Fruit fly (Drosophila melanogaster): ENCODE results near the gene sit.

Gene sit

DNA sequence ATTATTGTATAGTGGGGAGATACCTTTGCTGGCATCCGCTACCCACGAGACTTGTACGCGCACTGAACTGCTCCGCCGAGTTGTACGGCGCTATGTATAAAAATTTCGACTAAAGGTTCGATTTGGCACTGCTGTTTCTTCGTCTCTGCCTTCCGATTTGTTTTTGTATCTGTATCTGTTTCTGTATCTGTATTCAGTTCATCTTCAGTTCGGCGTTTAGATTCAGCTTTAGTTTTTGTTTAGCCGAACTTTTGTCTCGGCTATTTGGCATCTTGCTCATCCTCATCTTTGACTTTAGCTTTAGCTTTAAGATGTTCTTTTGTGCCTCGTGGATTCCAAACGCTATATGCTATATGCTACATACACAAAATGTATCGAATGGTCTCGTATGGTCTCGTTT lies at the start of gene sit:
TSS of gene sit (minus strand) at position 71 of the 400 bp plus-strand sequence.
- no peak for TF ChIP-seq CG8478 (optimal IDR thresholded peaks at IDR 0.05)

DNA sequence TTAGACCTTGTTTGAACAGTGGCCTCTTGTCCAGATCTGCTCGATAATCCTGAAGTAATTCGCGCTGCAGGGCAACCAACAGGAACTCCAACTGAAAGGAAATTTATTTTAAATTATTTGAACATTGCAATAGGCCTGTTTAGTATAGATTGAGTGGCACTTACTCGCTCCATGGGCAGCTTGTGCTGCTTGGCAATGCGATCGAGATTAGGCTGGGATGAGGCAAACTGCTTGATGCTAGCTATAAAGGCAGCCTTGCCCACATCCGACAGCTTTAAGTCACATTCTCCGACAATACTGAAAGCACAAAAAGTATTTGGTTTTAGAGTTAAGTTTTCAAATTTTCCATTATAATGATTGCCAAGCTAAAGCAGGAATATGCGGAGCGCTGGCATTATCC lies 46.8 kb upstream of the sit start, which contains the start of gene CG13843:
TSS of gene CG13843 (plus strand) at position 301 of the 400 bp plus-strand sequence.
- TF ChIP-seq CG8478 (optimal IDR thresholded peaks at IDR 0.05) (no peak), CTCF (optimal IDR thresholded peaks at IDR 0.05) (no peak)

DNA sequence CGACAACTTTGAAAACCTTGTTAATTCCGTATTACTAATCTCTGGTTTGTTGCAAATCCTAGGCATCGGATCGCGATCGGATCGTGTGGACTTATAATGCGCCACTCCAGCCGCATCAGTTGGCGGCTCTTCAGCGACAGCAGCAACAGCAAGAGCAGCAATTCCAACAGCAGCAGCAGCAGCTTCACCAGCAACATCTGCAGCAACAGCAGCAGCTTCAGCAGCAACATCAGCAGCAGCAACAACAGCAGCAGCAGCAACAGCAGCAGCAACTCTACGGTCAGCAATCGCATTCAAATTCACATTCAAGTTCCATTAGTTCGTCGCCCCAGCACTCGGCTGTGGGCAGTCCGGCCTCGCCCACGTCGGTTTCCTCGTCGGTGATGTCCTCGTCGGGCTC lies 40.4 kb upstream of the sit start:
- TF ChIP-seq CTCF (optimal IDR thresholded peaks at IDR 0.05) = no peak

- no peak for TF ChIP-seq CG8478 (optimal IDR thresholded peaks at IDR 0.05)
- no peak for TF ChIP-seq CTCF (optimal IDR thresholded peaks at IDR 0.05)
Measured at dm6 chr3R:22598759-22599158, 36.4 kb upstream of the sit start.

DNA sequence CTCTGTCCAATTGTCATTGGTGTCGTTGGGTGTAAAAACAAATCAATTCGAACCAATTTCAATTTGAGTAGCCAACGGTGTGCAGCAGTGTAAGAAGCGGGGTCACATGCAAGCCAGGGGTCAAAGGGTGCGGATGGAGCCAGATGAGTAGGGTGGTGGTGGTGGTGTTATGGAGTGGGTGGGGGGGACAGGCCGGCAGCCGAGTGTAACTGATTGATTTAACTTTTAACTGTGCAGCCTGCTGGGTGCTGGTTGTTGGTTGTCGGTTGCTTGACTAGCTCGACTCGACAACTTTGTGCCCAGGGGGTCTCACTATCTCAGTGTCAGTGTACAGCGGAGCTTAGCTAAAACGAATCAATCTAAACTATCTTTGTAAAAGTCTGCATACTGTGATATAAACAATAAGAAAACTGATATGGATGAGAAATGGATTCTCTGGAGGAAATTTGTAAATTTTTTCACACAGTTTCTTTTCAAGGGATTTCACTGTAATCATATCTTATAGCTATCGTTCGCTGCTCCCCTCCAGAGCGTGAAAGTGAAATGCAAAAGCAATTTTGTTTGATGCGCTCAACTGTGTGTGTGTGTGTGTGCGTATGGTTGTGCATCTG lies 35.1 kb upstream of the sit start:
- TF ChIP-seq CTCF (optimal IDR thresholded peaks at IDR 0.05) (no peak), CG8478 (optimal IDR thresholded peaks at IDR 0.05) (no peak)

- TF ChIP-seq CG8478 (optimal IDR thresholded peaks at IDR 0.05) = no peak
- no peak for TF ChIP-seq CTCF (optimal IDR thresholded peaks at IDR 0.05)
Measured at dm6 chr3R:22596450-22596849, 34.1 kb upstream of the sit start.

dm6 chr3R:22595293-22595868 lies 33.0 kb upstream of the sit start:
- TF ChIP-seq CTCF (optimal IDR thresholded peaks at IDR 0.05) (no peak), CG8478 (optimal IDR thresholded peaks at IDR 0.05) (no peak)

DNA sequence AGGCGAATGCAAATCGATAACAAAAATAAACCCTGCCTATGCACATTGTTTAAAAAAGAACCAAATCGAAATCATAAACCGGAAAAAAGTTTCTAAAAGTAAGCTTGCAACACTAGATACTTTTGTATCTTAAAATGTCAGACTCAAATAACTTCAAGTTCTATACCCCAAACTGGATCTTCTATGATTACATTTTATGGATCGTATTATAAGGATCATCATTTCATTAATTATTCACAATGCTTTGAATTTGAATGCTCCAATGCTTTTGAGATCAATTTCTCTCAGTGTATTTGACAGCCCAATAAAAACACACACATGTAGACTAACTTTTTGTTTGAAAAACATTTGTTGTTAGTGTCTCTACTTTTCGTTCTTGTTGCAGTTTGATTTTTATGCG lies 31.9 kb upstream of the sit start:
- no peak for TF ChIP-seq CG8478 (optimal IDR thresholded peaks at IDR 0.05)
- no peak for TF ChIP-seq CTCF (optimal IDR thresholded peaks at IDR 0.05)

- TF ChIP-seq CG8478 (optimal IDR thresholded peaks at IDR 0.05) (no peak), CTCF (optimal IDR thresholded peaks at IDR 0.05) (no peak)
Measured at dm6 chr3R:22590668-22591275, 28.4 kb upstream of the sit start.

- TF ChIP-seq CG8478 (optimal IDR thresholded peaks at IDR 0.05) = no peak
- TF ChIP-seq CTCF (optimal IDR thresholded peaks at IDR 0.05) = no peak
Measured at dm6 chr3R:22589311-22589710, 26.9 kb upstream of the sit start.

- TF ChIP-seq CTCF (optimal IDR thresholded peaks at IDR 0.05) (no peak), CG8478 (optimal IDR thresholded peaks at IDR 0.05) (no peak)
Measured at dm6 chr3R:22588756-22589155, 26.4 kb upstream of the sit start.

DNA sequence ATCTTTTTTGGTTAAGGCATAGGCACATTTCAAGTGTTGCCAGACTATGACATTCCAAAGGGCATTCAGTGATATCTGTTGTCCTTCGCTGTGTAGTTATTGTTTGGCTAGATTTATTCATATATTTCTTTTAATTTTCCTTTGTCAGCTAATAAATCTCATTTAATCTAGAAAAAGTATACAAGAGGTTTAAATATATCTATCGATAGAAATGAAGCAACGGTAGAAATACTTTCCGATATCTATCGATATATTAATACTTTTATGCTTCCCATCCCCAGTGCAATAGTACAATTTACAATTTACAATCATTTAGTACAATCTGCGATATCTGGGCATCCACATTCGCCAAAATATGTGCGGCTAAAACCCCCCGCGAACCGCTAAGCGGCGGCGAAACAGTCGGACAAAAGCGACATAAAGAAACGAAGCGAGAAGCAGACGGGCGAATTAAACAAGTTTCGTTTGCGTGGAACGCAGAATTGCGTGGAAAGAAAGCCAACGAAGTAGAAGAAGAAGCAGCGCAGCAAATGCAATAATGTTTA lies 25.1 kb upstream of the sit start, which contains the start of gene Efa6:
TSS of gene Efa6 (plus strand) at position 337 of the 545 bp plus-strand sequence.
- no peak for TF ChIP-seq CG8478 (optimal IDR thresholded peaks at IDR 0.05)
- TF ChIP-seq CTCF (optimal IDR thresholded peaks at IDR 0.05) = no peak

DNA sequence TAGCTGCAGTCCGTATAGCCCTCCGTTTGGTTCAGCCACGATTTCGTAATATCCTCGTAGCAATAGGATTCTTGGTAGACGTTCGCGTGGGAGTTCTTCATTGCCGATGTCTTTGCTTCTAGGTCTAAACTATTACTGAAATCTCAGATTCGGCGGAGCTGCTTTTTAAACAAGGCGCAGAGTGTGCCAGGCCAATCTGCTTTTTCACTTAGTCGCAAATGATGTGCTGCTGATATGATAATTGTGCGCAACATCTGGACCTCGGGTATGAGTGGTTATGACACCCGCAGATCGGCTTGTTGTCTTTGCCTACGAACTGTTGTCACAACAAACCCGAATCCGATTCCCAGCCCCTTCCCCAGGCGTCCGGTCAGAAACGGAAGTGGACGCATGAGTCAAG lies 24.2 kb upstream of the sit start, which contains the start of gene btn:
TSS of gene btn (minus strand) at position 101 of the 400 bp plus-strand sequence.
- no peak for TF ChIP-seq CG8478 (optimal IDR thresholded peaks at IDR 0.05)
- TF ChIP-seq CTCF (optimal IDR thresholded peaks at IDR 0.05) = no peak

DNA sequence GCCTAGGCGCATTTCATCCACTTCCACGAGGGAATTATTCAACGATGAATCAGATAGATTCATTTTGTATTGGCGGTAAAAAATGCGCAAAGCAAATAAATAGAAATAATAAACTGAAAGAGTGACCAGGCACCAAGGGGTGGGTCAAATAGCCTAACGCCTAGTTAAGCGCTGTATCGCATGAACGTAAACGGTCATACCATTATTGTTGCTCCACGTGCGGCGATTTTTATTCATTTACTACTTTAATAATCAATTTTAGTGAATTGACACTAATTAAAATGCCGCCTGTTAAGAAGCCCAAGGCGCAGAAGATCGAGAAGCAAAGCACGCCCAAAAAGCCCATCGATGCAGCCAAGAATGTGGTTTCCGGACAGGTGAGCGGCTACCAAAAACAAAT lies 22.2 kb upstream of the sit start, which contains the start of the genes CG33107 and CG6937:
TSS of gene CG33107 (minus strand) at position 137 of the 400 bp plus-strand sequence.
TSS of gene CG6937 (plus strand) at position 192 of the 400 bp plus-strand sequence.
- TF ChIP-seq CTCF (optimal IDR thresholded peaks at IDR 0.05) (peak in 1 of 2 experiments; percentile 4), CG8478 (optimal IDR thresholded peaks at IDR 0.05) (no peak)

DNA sequence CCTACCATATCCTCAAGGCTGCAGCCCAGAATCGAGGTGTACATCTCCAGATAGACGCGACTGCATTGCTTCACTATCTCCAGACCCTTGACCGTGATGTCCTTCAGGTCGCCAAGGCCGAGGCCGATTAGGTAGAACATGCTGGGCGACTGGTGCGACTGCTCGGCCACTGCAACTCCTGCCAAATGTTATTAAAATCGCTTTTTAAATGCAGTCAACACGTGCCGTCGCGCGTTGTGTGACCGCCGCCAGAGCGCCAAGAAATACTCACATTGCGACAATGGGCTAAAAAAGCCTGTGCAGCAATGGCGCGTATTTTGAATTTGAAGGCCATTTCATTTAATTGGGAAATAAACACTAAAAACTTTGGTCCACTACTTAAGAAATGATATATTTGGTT lies 20.6 kb upstream of the sit start, which contains the start of gene Dph5:
TSS of gene Dph5 (minus strand) at position 245 of the 400 bp plus-strand sequence.
- TF ChIP-seq CTCF (optimal IDR thresholded peaks at IDR 0.05) (peak in 1 of 2 experiments; percentile 26), CG8478 (optimal IDR thresholded peaks at IDR 0.05) (no peak)

dm6 chr3R:22580546-22580945 lies 18.2 kb upstream of the sit start, which contains the start of gene CSN6:
TSS of gene CSN6 (plus strand) at chr3R:22580773.
- TF ChIP-seq CG8478 (optimal IDR thresholded peaks at IDR 0.05) (no peak), CTCF (optimal IDR thresholded peaks at IDR 0.05) (peak; percentile 50 to 57)

Measured in S2 (cell line).